Worm (Caenorhabditis elegans): ENCODE measurements around the gene K07F5.12.
"Not testable (repeated sequence)": the region's sequence is repeated elsewhere in the genome, so short reads cannot be mapped to it uniquely, and the experiment has no call there.

The K07F5.12 gene

DNA sequence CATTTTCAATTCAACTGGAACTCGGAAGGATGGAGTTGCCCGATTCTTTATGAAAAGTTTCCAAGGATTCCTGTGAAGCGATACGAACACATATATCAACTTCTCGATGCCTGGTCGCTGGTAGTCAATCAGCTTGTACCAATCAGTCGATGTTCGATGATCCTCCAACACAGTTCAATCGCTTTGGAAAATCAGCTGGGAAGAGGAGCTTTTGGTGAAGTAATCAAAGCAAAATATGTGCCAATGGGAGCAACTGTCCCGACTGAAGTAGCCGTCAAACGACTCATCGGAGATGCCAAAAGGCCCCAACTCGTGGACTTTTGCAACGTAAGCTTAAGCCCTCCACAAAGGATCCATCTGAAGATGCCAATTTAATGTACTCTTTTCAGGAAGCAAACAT lies 22.5 kb upstream of the K07F5.12 start:
- TF ChIP-seq aha-1 (tag) (peak; percentile 95), egl-27 (tag; optimal IDR thresholded peaks at IDR 0.05) (no peak), unc-39 (tag; optimal IDR thresholded peaks at IDR 0.05) (no peak), nhr-41 (GFP tag; IDR thresholded peaks at IDR 0.05) (no peak), arid-1 (GFP tag; conservative IDR thresholded peaks at IDR 0.05) (no peak), lin-39 (tag; optimal IDR thresholded peaks at IDR 0.05) (no peak)

DNA sequence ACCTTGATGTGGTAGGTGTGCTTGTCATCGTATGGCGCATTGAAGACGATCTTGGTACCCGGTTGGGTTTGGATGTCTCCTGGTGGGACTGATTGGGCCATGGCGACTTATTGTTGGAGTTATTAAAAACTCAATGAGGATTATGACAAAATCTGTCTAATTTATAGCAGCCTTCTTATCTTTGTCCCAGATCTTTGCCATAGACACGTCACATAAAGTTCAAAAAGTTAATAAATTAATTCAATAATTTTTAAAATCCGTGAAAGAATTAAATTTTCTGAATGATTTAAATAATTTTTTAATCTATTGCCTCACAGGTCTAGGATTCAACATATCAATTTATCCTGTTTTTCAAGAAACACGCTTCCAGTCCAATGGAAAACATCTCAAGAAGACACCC lies 19.5 kb upstream of the K07F5.12 start, which contains the start of gene msp-81:
Gene msp-81 (minus strand): TSS at position 101 of the 400 bp plus-strand sequence.
- TF ChIP-seq gei-8 (GFP tag; optimal IDR thresholded peaks at IDR 0.05), result no peak
- TF ChIP-seq nhr-237 (tag; optimal IDR thresholded peaks at IDR 0.05), result no peak
- no peak for TF ChIP-seq vab-7 (GFP tag; IDR thresholded peaks at IDR 0.05)
- TF ChIP-seq lsy-2 (tag; optimal IDR thresholded peaks at IDR 0.05), result no peak
- no peak for TF ChIP-seq lin-1 (GFP tag; IDR thresholded peaks at IDR 0.05)
- TF ChIP-seq spr-3 (GFP tag; optimal IDR thresholded peaks at IDR 0.05), result no peak
- TF ChIP-seq dmd-8 (GFP tag; IDR thresholded peaks at IDR 0.05), result no peak
- TF ChIP-seq mdt-29 (GFP tag; IDR thresholded peaks at IDR 0.05), result no peak
- TF ChIP-seq ceh-82 (tag; optimal IDR thresholded peaks at IDR 0.05), result no peak
- TF ChIP-seq nhr-77 (tag; optimal IDR thresholded peaks at IDR 0.05), result no peak
- TF ChIP-seq fos-1 (tag; optimal IDR thresholded peaks at IDR 0.05), result no peak
- TF ChIP-seq daf-19 (GFP tag; conservative IDR thresholded peaks at IDR 0.05), result no peak
- no peak for TF ChIP-seq ZK337.2 (GFP tag; IDR thresholded peaks at IDR 0.05)
- TF ChIP-seq lin-15B (tag; optimal IDR thresholded peaks at IDR 0.05), result no peak
- no peak for TF ChIP-seq egl-43 (GFP tag; IDR thresholded peaks at IDR 0.05)
- no peak for TF ChIP-seq nhr-28 (tag; optimal IDR thresholded peaks at IDR 0.05)
- TF ChIP-seq dmd-6 (GFP tag; IDR thresholded peaks at IDR 0.05), result no peak
- TF ChIP-seq nhr-41 (GFP tag; IDR thresholded peaks at IDR 0.05), result no peak
- TF ChIP-seq lin-39 (tag; optimal IDR thresholded peaks at IDR 0.05), result no peak
- no peak for TF ChIP-seq ama-1 (optimal IDR thresholded peaks at IDR 0.05)

DNA sequence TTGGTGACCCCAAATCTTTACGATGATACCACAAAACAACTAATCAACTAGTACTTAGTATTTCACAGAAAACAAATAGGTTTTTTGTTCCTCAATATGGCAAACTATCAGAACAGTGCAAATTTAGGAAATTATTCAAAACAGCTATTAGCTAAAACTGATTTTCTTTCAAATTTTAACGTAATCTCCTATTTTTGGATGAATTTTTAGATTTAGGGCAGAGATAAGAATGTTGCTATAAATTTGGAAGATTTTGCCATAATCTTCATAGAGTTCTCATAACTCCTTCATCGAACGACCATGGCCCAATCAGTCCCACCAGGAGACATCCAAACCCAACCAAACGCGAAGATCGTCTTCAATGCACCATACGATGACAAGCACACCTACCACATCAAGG lies 18.5 kb upstream of the K07F5.12 start, which contains the start of gene msp-10:
Gene msp-10 (plus strand): TSS at position 301 of the 400 bp plus-strand sequence.
- TF ChIP-seq nhr-28 (tag; optimal IDR thresholded peaks at IDR 0.05); pqm-1 (tag; optimal IDR thresholded peaks at IDR 0.05); T26A8.4 (GFP tag; IDR thresholded peaks at IDR 0.05): not testable (repeated sequence)

DNA sequence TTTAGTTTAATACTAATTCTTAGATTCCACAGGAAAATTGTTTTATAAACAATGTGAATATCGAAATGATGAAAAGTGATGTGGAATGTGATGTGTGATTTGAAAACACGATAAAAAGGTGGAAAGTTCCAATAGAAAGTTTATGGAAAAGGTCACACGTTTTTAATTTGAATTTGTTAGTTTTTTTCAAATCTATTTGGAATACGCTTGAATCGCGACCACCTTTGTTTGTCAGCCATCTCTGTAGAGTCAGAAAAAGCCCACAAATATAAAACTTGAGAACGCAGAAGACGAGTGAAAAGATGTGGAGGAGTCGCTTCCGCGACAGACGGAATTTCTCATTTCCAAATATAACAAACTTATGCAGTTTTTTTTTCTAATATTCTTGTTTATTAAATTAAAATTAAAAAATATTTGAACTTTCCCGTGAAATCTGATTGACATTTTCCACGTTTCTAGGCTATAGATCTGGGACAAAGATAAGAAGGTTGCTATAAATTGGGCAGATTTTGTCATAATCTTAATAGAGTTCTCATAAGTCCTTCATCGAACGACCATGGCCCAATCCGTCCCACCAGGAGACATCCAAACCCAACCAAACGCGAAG lies 14.7 kb upstream of the K07F5.12 start, which contains the start of the genes kin-24 and msp-56:
Gene kin-24 (minus strand): TSS at position 101 of the 607 bp plus-strand sequence.
Gene msp-56 (plus strand): TSS at position 557 of the 607 bp plus-strand sequence.
- no peak for TF ChIP-seq mes-2 (tag; optimal IDR thresholded peaks at IDR 0.05; ENCODE audit: poor library complexity, severe bottlenecking)
- TF ChIP-seq dmd-8 (GFP tag; IDR thresholded peaks at IDR 0.05), result 0 out of 2 replicates have a peak, but pooled peaks have one; percentile 35
- no peak for TF ChIP-seq ceh-82 (tag; optimal IDR thresholded peaks at IDR 0.05)

DNA sequence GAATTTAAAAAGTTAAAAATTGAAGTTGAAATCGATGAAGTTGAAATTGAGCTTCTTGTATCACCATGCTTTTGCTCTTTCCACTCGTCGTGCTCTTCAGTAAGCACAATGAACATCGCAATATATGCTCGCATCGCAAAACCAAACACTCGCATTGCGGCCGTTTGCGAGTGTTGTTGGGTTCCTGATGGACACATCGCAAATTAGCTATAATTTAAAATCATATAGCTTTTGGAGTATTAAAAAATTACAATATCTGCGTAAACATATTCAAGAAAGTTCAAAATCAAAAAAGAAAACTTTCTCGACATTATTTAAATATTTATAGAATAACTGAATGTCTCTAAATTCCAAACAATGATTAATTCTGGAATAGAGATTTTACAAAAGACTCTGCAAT lies 13.7 kb upstream of the K07F5.12 start, which contains the start of gene K07F5.17:
Gene K07F5.17 (plus strand): TSS at position 301 of the 400 bp plus-strand sequence.
- TF ChIP-seq nhr-6 (tag; optimal IDR thresholded peaks at IDR 0.05) (no peak), duxl-1 (tag; optimal IDR thresholded peaks at IDR 0.05; ENCODE audit: poor library complexity) (no peak), ceh-28 (tag; optimal IDR thresholded peaks at IDR 0.05) (no peak), hif-1 (tag; optimal IDR thresholded peaks at IDR 0.05) (no peak), ztf-11 (tag; optimal IDR thresholded peaks at IDR 0.05) (no peak), saeg-2 (GFP tag; IDR thresholded peaks at IDR 0.05) (no peak), Y105C5A.15 (GFP tag; IDR thresholded peaks at IDR 0.05) (no peak), F37D6.2 (tag; optimal IDR thresholded peaks at IDR 0.05) (no peak), nhr-42 (GFP tag; IDR thresholded peaks at IDR 0.05) (no peak), ctbp-1 (GFP tag; IDR thresholded peaks at IDR 0.05) (no peak), lsy-2 (tag; optimal IDR thresholded peaks at IDR 0.05) (no peak), ceh-62 (tag; optimal IDR thresholded peaks at IDR 0.05) (no peak), madf-5 (GFP tag; IDR thresholded peaks at IDR 0.05) (no peak), fos-1 (tag; optimal IDR thresholded peaks at IDR 0.05) (no peak)
